Fruit fly (Drosophila melanogaster): ENCODE data around the gene Pfdn4.
A peak's percentile ranks its signal among the peaks of the same experiment; 100 is the strongest.

Gene Pfdn4

dm6 chr3L:5359208-5360003 is 8.4 kb downstream of the Pfdn4 start, which contains the start of gene Klp64D (continued):
- TF ChIP-seq chinmo (GFP tag; IDR thresholded peaks at IDR 0.05; ENCODE audit: partially characterized antibody) (no peak), grn (GFP tag; optimal IDR thresholded peaks at IDR 0.05) (no peak), Dp (GFP tag; optimal IDR thresholded peaks at IDR 0.05) (peak; percentile 12), CG1024 (GFP tag; IDR thresholded peaks at IDR 0.05) (no peak), Doc3 (GFP tag; IDR thresholded peaks at IDR 0.05; ENCODE audit: partially characterized antibody) (0 out of 3 replicates have a peak, but pooled peaks have one; percentile 30), CG7839 (tag; optimal IDR thresholded peaks at IDR 0.05) (peak; percentile 40), sr (GFP tag; IDR thresholded peaks at IDR 0.05) (no peak), CG10209 (GFP tag; optimal IDR thresholded peaks at IDR 0.05) (no peak), br (optimal IDR thresholded peaks at IDR 0.05) (no peak), danr (GFP tag; IDR thresholded peaks at IDR 0.05) (no peak), CG10462 (GFP tag; optimal IDR thresholded peaks at IDR 0.05) (no peak), CG13894 (tag; optimal IDR thresholded peaks at IDR 0.05) (peak; percentile 46), vvl (GFP tag; IDR thresholded peaks at IDR 0.05) (0 out of 2 replicates have a peak, but pooled peaks have one; percentile 20), CG10959 (GFP tag; IDR thresholded peaks at IDR 0.05) (no peak), croc (GFP tag; conservative IDR thresholded peaks at IDR 0.05) (no peak), al (GFP tag; IDR thresholded peaks at IDR 0.05) (no peak), CG14014 (GFP tag; IDR thresholded peaks at IDR 0.05) (peak; percentile 10; the same call in 1 of the 2 replicates), eyg (GFP tag; optimal IDR thresholded peaks at IDR 0.05) (no peak), HLH54F (GFP tag; optimal IDR thresholded peaks at IDR 0.05) (no peak), YL-1 (GFP tag; optimal IDR thresholded peaks at IDR 0.05) (peak; percentile 54), dmrt99B (tag; optimal IDR thresholded peaks at IDR 0.05) (peak; percentile 20), Dll (GFP tag; IDR thresholded peaks at IDR 0.05; ENCODE audit: partially characterized antibody) (peak; percentile 55; the same call in 3 of the 4 replicates), jing (GFP tag; optimal IDR thresholded peaks at IDR 0.05) (no peak), HmgD (GFP tag; optimal IDR thresholded peaks at IDR 0.05) (no peak), run (tag; optimal IDR thresholded peaks at IDR 0.05) (no peak), sqz (GFP tag; optimal IDR thresholded peaks at IDR 0.05) (peak; percentile 83), Ssrp (tag; optimal IDR thresholded peaks at IDR 0.05) (no peak), lola (GFP tag; optimal IDR thresholded peaks at IDR 0.05) (no peak), Xbp1 (GFP tag; optimal IDR thresholded peaks at IDR 0.05) (no peak), unpg (GFP tag; optimal IDR thresholded peaks at IDR 0.05) (peak; percentile 51), ftz-f1 (GFP tag; optimal IDR thresholded peaks at IDR 0.05) (no peak), mld (GFP tag; IDR thresholded peaks at IDR 0.05; ENCODE audit: partially characterized antibody) (no peak), bowl (GFP tag; IDR thresholded peaks at IDR 0.05) (no peak), insv (GFP tag; optimal IDR thresholded peaks at IDR 0.05) (peak in 1 of 2 experiments; percentile 82), CG9609 (GFP tag; optimal IDR thresholded peaks at IDR 0.05) (no peak), mirr (GFP tag; optimal IDR thresholded peaks at IDR 0.05) (no peak), CG12942 (GFP tag; optimal IDR thresholded peaks at IDR 0.05) (no peak), gce (GFP tag; IDR thresholded peaks at IDR 0.05) (no peak), Oaz (GFP tag; IDR thresholded peaks at IDR 0.05) (no peak), Taf1 (GFP tag; IDR thresholded peaks at IDR 0.05) (0 out of 2 replicates have a peak, but pooled peaks have one; percentile 38), CG6654 (GFP tag; optimal IDR thresholded peaks at IDR 0.05) (no peak), Camta (GFP tag; optimal IDR thresholded peaks at IDR 0.05) (no peak), dysf (GFP tag; IDR thresholded peaks at IDR 0.05) (0 out of 3 replicates have a peak, but pooled peaks have one; percentile 32), Dref (GFP tag; IDR thresholded peaks at IDR 0.05) (peak; percentile 70), Hr3 (GFP tag; optimal IDR thresholded peaks at IDR 0.05) (peak; percentile 12), CG1832 (GFP tag; optimal IDR thresholded peaks at IDR 0.05) (no peak), CG12391 (tag; optimal IDR thresholded peaks at IDR 0.05) (peak; percentile 50), CG11560 (tag; IDR thresholded peaks at IDR 0.05) (no peak), zen (tag; optimal IDR thresholded peaks at IDR 0.05) (peak; percentile 67)
